Fruit fly (Drosophila melanogaster) whole organism, wandering third instar larva: Measurements from ENCODE around the gene Nepl6.

Experiments
- Dfd ChIP-seq: fragments of >200 bp; optimal IDR thresholded peaks from 2 replicates; lab custom pipeline; 2017; ENCODE audit warnings: missing biosample characterization, missing genetic modification characterization
- Hr78 ChIP-seq: fragments of >200 bp; optimal IDR thresholded peaks from 2 replicates; lab custom pipeline; 2017; ENCODE audit warnings: missing biosample characterization, missing genetic modification characterization
- Jra ChIP-seq: sonication (Bioruptor generic); optimal IDR thresholded peaks from 2 replicates; lab custom pipeline; 2016; ENCODE audit warnings: missing biosample characterization, missing genetic modification characterization
- Vsx2 ChIP-seq: fragments of 200-300, 225-300 bp; sonication (Bioruptor generic); optimal IDR thresholded peaks from 2 replicates; lab custom pipeline; 2018; ENCODE audit warnings: missing biosample characterization, missing genetic modification characterization; ENCODE audit not compliant: partially characterized antibody
- br ChIP-seq: fragments of 200-800 bp; sonication (Bioruptor generic); optimal IDR thresholded peaks from 2 replicates; lab custom pipeline; 2016; ENCODE audit warnings: missing biosample characterization, missing genetic modification characterization
- brk ChIP-seq: fragments of 200-800 bp; sonication (Bioruptor generic); optimal IDR thresholded peaks from 2 replicates; lab custom pipeline; 2016; ENCODE audit warnings: missing biosample characterization, mild to moderate bottlenecking, missing genetic modification characterization
- fru ChIP-seq: fragments of 200-800 bp; sonication (Bioruptor generic); optimal IDR thresholded peaks from 3 replicates; lab custom pipeline; 2016; ENCODE audit warnings: missing biosample characterization, mild to moderate bottlenecking, missing genetic modification characterization
- h ChIP-seq: fragments of 200-800 bp; sonication (Bioruptor generic); optimal IDR thresholded peaks from 3 replicates; lab custom pipeline; 2016; ENCODE audit warnings: missing biosample characterization, mild to moderate bottlenecking, missing genetic modification characterization
- pan ChIP-seq: fragments of >200 bp; optimal IDR thresholded peaks from 2 replicates; lab custom pipeline; 2017
- psq ChIP-seq: fragments of 200-800 bp; sonication (Bioruptor generic); optimal IDR thresholded peaks from 3 replicates; lab custom pipeline; 2017; ENCODE audit warnings: missing biosample characterization, mild to moderate bottlenecking, missing genetic modification characterization, moderate library complexity
- sv ChIP-seq: fragments of 200-800 bp; sonication (Bioruptor generic); optimal IDR thresholded peaks from 3 replicates; lab custom pipeline; 2016; ENCODE audit warnings: missing biosample characterization, missing genetic modification characterization

- TF ChIP-seq Dfd (GFP tag; lab: Kevin White, UChicago) (no peak), h (GFP tag; lab: Kevin White, UChicago) (no peak), fru (GFP tag; lab: Kevin White, UChicago) (no peak), psq (GFP tag; lab: Kevin White, UChicago) (no peak), Jra (GFP tag; lab: Kevin White, UChicago) (no peak), brk (GFP tag; lab: Kevin White, UChicago) (no peak), Vsx2 (GFP tag; lab: Kevin White, UChicago) (no peak), sv (GFP tag; lab: Kevin White, UChicago) (no peak), Hr78 (GFP tag; lab: Kevin White, UChicago) (no peak), pan (lab: Kevin White, UChicago) (no peak), br (GFP tag; lab: Kevin White, UChicago) (no peak)
Observed at dm6 chr2L:6369286-6369685, 16.0 kb downstream of the Nepl6 start.
